Worm (Caenorhabditis elegans) whole organism, L4/young adult: ENCODE data around the gene F56A8.3.
"Not testable (repeated sequence)": the region's sequence is repeated elsewhere in the genome, so short reads cannot be mapped to it uniquely, and the experiment has no call there.

Source experiments
- W03F9.2 ChIP-seq: fragments of 150-350 bp; optimal IDR thresholded peaks from 2 replicates; lab custom pipeline; 2014; ENCODE audit warnings: missing biosample characterization, missing genetic modification characterization
- him-1 ChIP-seq: sonication (generic microtip); optimal IDR thresholded peaks from 2 replicates; lab custom pipeline; 2016; ENCODE audit warnings: missing genotype, missing genetic modification reagents, missing genetic modification characterization, missing compliant biosample characterization

DNA sequence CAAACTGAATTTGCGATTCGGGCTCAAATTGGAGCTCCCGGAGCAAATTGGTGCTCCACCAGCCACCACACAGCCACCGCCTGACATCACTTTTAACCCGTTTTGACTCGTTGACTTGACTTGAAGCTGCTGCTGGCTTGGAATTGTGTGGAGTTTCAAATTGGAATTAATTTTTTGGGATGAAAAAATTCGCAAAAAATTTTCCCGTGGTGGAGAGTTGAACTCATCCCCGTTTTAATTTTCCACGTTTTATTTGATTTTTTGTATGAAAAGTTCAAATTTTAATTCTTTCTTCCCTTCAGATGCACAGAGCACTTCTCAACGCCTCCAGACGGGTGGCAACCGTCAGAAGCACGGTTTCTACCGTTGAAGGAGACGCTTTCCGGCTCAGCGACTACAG is 11.4 kb upstream of the F56A8.3 start, which contains the start of gene Y43F4A.4:
- not testable (repeated sequence) for TF ChIP-seq W03F9.2, him-1 (tag; lab: Kevin White, UChicago)
